Fruit fly (Drosophila melanogaster): Measurements from ENCODE around the gene CG5274.

Gene CG5274

DNA sequence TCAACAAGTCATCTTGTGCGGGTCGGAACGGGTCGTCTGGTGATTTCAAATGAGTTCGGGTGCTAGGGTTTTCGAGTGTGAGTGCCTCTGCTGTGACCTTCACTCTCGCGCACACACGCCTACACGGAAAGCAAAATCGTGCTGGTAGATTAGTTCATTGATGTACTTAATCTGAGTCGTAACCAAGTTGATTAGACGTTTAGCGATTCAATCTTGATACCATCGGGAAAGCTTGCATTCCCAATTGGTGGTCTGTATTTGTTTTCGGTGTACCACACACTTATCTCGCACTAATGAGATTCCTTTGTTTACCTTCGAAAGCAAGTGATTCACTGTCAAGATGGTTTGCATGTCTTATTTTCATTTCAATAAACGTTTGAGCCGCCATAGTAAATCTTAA is 38.5 kb downstream of the CG5274 start (continued):
- no peak for TF ChIP-seq CG17612 (GFP tag; IDR thresholded peaks at IDR 0.05)
- TF ChIP-seq GATAe (GFP tag; conservative IDR thresholded peaks at IDR 0.05), result peak; percentile 58
- TF ChIP-seq chn (GFP tag; optimal IDR thresholded peaks at IDR 0.05), result peak; percentile 18
- no peak for TF ChIP-seq sens-2 (GFP tag; IDR thresholded peaks at IDR 0.05)
- TF ChIP-seq unpg (GFP tag; optimal IDR thresholded peaks at IDR 0.05), result peak; percentile 48
- TF ChIP-seq CG3065 (GFP tag; optimal IDR thresholded peaks at IDR 0.05), result no peak
- peak; percentile 89 for TF ChIP-seq cwo (GFP tag; optimal IDR thresholded peaks at IDR 0.05)
- peak; percentile 1 for TF ChIP-seq Bteb2 (GFP tag; optimal IDR thresholded peaks at IDR 0.05)
- peak; percentile 43 for TF ChIP-seq HLH54F (GFP tag; optimal IDR thresholded peaks at IDR 0.05)
- TF ChIP-seq run (tag; optimal IDR thresholded peaks at IDR 0.05), result no peak
- peak; percentile 35; the same call in 1 of the 2 replicates for TF ChIP-seq sob (GFP tag; IDR thresholded peaks at IDR 0.05)
- peak; percentile 10 for TF ChIP-seq bcd (GFP tag; optimal IDR thresholded peaks at IDR 0.05)
- peak; percentile 3; the same call in 1 of the 2 replicates for TF ChIP-seq CG1024 (GFP tag; IDR thresholded peaks at IDR 0.05)
- TF ChIP-seq corto (GFP tag; optimal IDR thresholded peaks at IDR 0.05), result no peak
- TF ChIP-seq Hmr (GFP tag; optimal IDR thresholded peaks at IDR 0.05), result peak; percentile 59
- peak; percentile 17 for TF ChIP-seq dmrt11E (tag; optimal IDR thresholded peaks at IDR 0.05)
- TF ChIP-seq amos (GFP tag; IDR thresholded peaks at IDR 0.05; ENCODE audit: partially characterized antibody), result no peak
- peak in 1 of 2 experiments; percentile 56 for TF ChIP-seq Pdp1 (GFP tag; optimal IDR thresholded peaks at IDR 0.05)
- TF ChIP-seq CG8478 (optimal IDR thresholded peaks at IDR 0.05), result no peak
- TF ChIP-seq CrebB (tag; optimal IDR thresholded peaks at IDR 0.05), result peak; percentile 25
- no peak for TF ChIP-seq tap (tag; optimal IDR thresholded peaks at IDR 0.05)
- no peak for TF ChIP-seq MBD-R2 (GFP tag; IDR thresholded peaks at IDR 0.05)
- TF ChIP-seq Xrp1 (GFP tag; IDR thresholded peaks at IDR 0.05), result peak; percentile 57
- TF ChIP-seq CG11398 (GFP tag; optimal IDR thresholded peaks at IDR 0.05), result no peak
- peak in 1 of 2 experiments; percentile 0 for TF ChIP-seq bsh (GFP tag; optimal IDR thresholded peaks at IDR 0.05)
- peak; percentile 78 for TF ChIP-seq grn (GFP tag; optimal IDR thresholded peaks at IDR 0.05)
- no peak for TF ChIP-seq pan (optimal IDR thresholded peaks at IDR 0.05)
- TF ChIP-seq pan (GFP tag; optimal IDR thresholded peaks at IDR 0.05 in 1 of 2, IDR thresholded peaks at IDR 0.05 in 1 of 2), result peak in 1 of 2 experiments; percentile 56
- peak; percentile 33 for TF ChIP-seq Hsf (GFP tag; optimal IDR thresholded peaks at IDR 0.05)
- no peak for TF ChIP-seq ewg (GFP tag; optimal IDR thresholded peaks at IDR 0.05)
- peak; percentile 36 for TF ChIP-seq CHES-1-like (GFP tag; optimal IDR thresholded peaks at IDR 0.05)
- TF ChIP-seq CG9932 (GFP tag; IDR thresholded peaks at IDR 0.05), result peak; percentile 58
- TF ChIP-seq CG3163 (GFP tag; optimal IDR thresholded peaks at IDR 0.05), result no peak
- peak; percentile 30 for TF ChIP-seq Oli (tag; optimal IDR thresholded peaks at IDR 0.05)
- TF ChIP-seq da (GFP tag; optimal IDR thresholded peaks at IDR 0.05), result no peak
- peak; percentile 41; the same call in 1 of the 2 replicates for TF ChIP-seq CG4730 (GFP tag; IDR thresholded peaks at IDR 0.05)
- TF ChIP-seq sd (tag; optimal IDR thresholded peaks at IDR 0.05), result peak; percentile 72
- TF ChIP-seq Eip74EF (GFP tag; optimal IDR thresholded peaks at IDR 0.05), result peak in 1 of 2 experiments; percentile 68

DNA sequence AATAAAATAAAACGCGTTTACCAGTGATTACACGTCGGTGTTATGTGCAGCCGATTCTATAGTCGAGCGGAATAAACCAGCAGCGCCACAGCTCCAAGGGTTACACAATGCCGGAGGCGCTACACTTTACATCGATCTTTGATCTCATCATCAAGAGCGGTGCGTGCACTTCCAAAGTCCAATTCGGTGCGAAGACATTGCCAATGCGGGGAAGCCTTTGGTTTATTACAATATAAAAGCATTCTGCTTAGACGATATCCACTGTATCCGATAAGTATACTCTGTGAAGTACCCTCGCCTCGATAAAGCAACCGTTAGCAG is 39.7 kb downstream of the CG5274 start:
- TF ChIP-seq Meics (GFP tag; optimal IDR thresholded peaks at IDR 0.05) (no peak), Kr (GFP tag; optimal IDR thresholded peaks at IDR 0.05) (no peak), wor (GFP tag; IDR thresholded peaks at IDR 0.05) (no peak), bsh (GFP tag; optimal IDR thresholded peaks at IDR 0.05) (peak in 1 of 2 experiments; percentile 36), org-1 (GFP tag; optimal IDR thresholded peaks at IDR 0.05) (no peak), Deaf1 (tag; optimal IDR thresholded peaks at IDR 0.05) (peak; percentile 12), nom (GFP tag; optimal IDR thresholded peaks at IDR 0.05) (peak; percentile 75), Pdp1 (GFP tag; optimal IDR thresholded peaks at IDR 0.05) (peak in 1 of 2 experiments; percentile 87), CG4328 (GFP tag; optimal IDR thresholded peaks at IDR 0.05) (no peak), sima (GFP tag; optimal IDR thresholded peaks at IDR 0.05) (no peak), Rfx (GFP tag; IDR thresholded peaks at IDR 0.05) (no peak), NC2α (GFP tag; optimal IDR thresholded peaks at IDR 0.05) (no peak), CG8944 (GFP tag; optimal IDR thresholded peaks at IDR 0.05) (no peak), yki (optimal IDR thresholded peaks at IDR 0.05) (no peak)

Data from whole organism, embryonic.